Worm (Caenorhabditis elegans) whole organism, L4 larva: ENCODE results near the gene srsx-15.

ENCODE experiments used
- F49E8.2 ChIP-seq: sonication (generic microtip); optimal IDR thresholded peaks from 2 replicates; lab custom pipeline; 2016; ENCODE audit warnings: missing compliant biosample characterization, mild to moderate bottlenecking, missing genetic modification characterization, borderline replicate concordance
- Y48G9A.11 ChIP-seq: fragments of 200-800 bp; sonication (Bioruptor generic); IDR thresholded peaks from 2 replicates; pipeline ENCODE4 v1.3.6; 2022; ENCODE audit warnings: missing genetic modification reagents, missing genetic modification characterization, missing compliant biosample characterization
- Y5F2A.4 ChIP-seq: fragments of 200-800 bp; sonication (Bioruptor generic); optimal IDR thresholded peaks from 2 replicates; lab custom pipeline; 2018; ENCODE audit warnings: mild to moderate bottlenecking, missing genetic modification characterization, missing compliant biosample characterization
- ceh-82 ChIP-seq: sonication (generic microtip); optimal IDR thresholded peaks from 2 replicates; lab custom pipeline; 2017; ENCODE audit warnings: missing biosample characterization, missing genetic modification characterization
- dpl-1 ChIP-seq: fragments of 150-350 bp; optimal IDR thresholded peaks from 2 replicates; lab custom pipeline; 2014; ENCODE audit warnings: missing biosample characterization, missing genetic modification reagents, missing genetic modification characterization
- lin-39 ChIP-seq: fragments of 150-350 bp; optimal IDR thresholded peaks from 2 replicates; lab custom pipeline; 2014; ENCODE audit warnings: missing biosample characterization, missing genetic modification reagents, missing genetic modification characterization
- lir-3 ChIP-seq: sonication (generic microtip); optimal IDR thresholded peaks from 2 replicates; lab custom pipeline; 2016; ENCODE audit warnings: mild to moderate bottlenecking, missing genetic modification characterization, missing compliant biosample characterization
- mdl-1 ChIP-seq, 2 experiments: fragments of 150-350 bp in 1 of 2; sonication (generic microtip) in 1 of 2; optimal IDR thresholded peaks; 2 replicates each; lab custom pipeline; 2014 to 2017; ENCODE audit warnings: missing biosample characterization in 2 of 2, missing genetic modification characterization in 2 of 2
- nhr-11 ChIP-seq: fragments of 150-350 bp; optimal IDR thresholded peaks from 2 replicates; lab custom pipeline; 2014; ENCODE audit warnings: missing biosample characterization, missing genetic modification characterization
- nhr-25 ChIP-seq: sonication (generic microtip); optimal IDR thresholded peaks from 2 replicates; lab custom pipeline; 2017; ENCODE audit warnings: missing genetic modification characterization, mild to moderate bottlenecking, missing compliant biosample characterization, antibody characterized with exemption, moderate library complexity, borderline replicate concordance; ENCODE audit not compliant: insufficient read depth
- nhr-28 ChIP-seq: fragments of 150-350 bp; optimal IDR thresholded peaks from 2 replicates; lab custom pipeline; 2014; ENCODE audit warnings: missing biosample characterization, missing genetic modification characterization
- nhr-48 ChIP-seq: sonication (generic microtip); optimal IDR thresholded peaks from 2 replicates; lab custom pipeline; 2016; ENCODE audit warnings: mild to moderate bottlenecking, missing genetic modification characterization, missing compliant biosample characterization
- pha-4 ChIP-seq, 2 experiments: fragments of 150-350 bp in 1 of 2; fragments of 200-800 bp in 1 of 2; sonication (Bioruptor generic) in 1 of 2; IDR thresholded peaks in 1 of 2; optimal IDR thresholded peaks in 1 of 2; 2 replicates each; pipeline versions ENCODE4 v1.3.6 to Lab custom; 2014 to 2022; ENCODE audit warnings: missing genetic modification characterization in 2 of 2, missing genetic modification reagents in 2 of 2, missing biosample characterization in 1 of 2, missing compliant biosample characterization in 1 of 2
- unc-130 ChIP-seq: sonication (generic microtip); optimal IDR thresholded peaks from 2 replicates; lab custom pipeline; 2016; ENCODE audit warnings: missing genetic modification reagents, missing genetic modification characterization, missing compliant biosample characterization

DNA sequence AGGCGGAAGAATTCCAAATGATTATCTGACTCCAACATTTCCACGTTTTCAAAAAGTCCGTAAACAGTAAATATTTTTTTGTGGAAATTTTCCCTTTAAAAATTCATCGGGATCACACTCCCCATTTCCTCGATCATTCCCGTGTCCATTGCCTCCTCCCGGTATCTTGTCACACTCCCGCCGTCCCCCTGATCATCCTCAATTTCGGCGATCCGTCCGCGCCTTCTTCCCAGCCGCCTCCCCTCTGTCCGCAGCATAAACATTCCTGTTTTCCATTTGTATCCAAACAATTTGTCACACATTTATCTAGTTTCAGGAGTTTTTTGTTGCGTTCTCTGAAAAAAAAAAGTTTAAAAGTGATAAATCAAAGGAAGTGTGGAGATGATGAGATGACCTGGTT lies 30.7 kb downstream of the srsx-15 start:
- TF ChIP-seq nhr-28 (tag; lab: Kevin White, UChicago): peak; percentile 55
- no peak for TF ChIP-seq lin-39 (tag; lab: Kevin White, UChicago)
- TF ChIP-seq F49E8.2: no peak
- no peak for TF ChIP-seq Y5F2A.4 (GFP tag; lab: Kevin White, UChicago)
- TF ChIP-seq mdl-1 (tag; optimal IDR thresholded peaks at IDR 0.05; lab: Kevin White, UChicago): no peak
- no peak for TF ChIP-seq ceh-82
- no peak for TF ChIP-seq unc-130 (GFP tag; lab: Kevin White, UChicago)
- no peak for TF ChIP-seq lir-3
- TF ChIP-seq nhr-48 (tag; lab: Kevin White, UChicago): no peak
- no peak for TF ChIP-seq dpl-1
- no peak for TF ChIP-seq nhr-25 (tag; lab: Kevin White, UChicago)
- no peak for TF ChIP-seq nhr-11 (tag; lab: Kevin White, UChicago)
- TF ChIP-seq pha-4 (GFP tag; IDR thresholded peaks at IDR 0.05; lab: Robert Waterston, UW): no peak
- TF ChIP-seq pha-4 (tag; optimal IDR thresholded peaks at IDR 0.05; lab: Kevin White, UChicago): no peak
- no peak for TF ChIP-seq Y48G9A.11 (GFP tag; lab: Robert Waterston, UW)
